Fruit fly (Drosophila melanogaster) whole organism, adult: ENCODE measurements around the gene CG10311.
A peak's percentile ranks its signal among the peaks of the same experiment; 100 is the strongest.

ENCODE experiments used
- CG11617 ChIP-seq: fragments of 200-800 bp; sonication (Bioruptor generic); optimal IDR thresholded peaks from 2 replicates; lab custom pipeline; 2017; ENCODE audit warnings: mild to moderate bottlenecking, missing biosample characterization, missing genetic modification reagents, missing genetic modification characterization
- CG12768 ChIP-seq: fragments of 200-800 bp; sonication (Bioruptor generic); optimal IDR thresholded peaks from 2 replicates; lab custom pipeline; 2017; ENCODE audit warnings: missing biosample characterization, missing genetic modification characterization, mild to moderate bottlenecking, moderate library complexity, missing genetic modification reagents
- CG14711 ChIP-seq: fragments of 200-800 bp; sonication (Bioruptor generic); optimal IDR thresholded peaks from 2 replicates; lab custom pipeline; 2018; ENCODE audit warnings: missing biosample characterization, mild to moderate bottlenecking, missing genetic modification characterization, moderate library complexity
- CG1620 ChIP-seq: fragments of 200-800 bp; sonication (Bioruptor generic); optimal IDR thresholded peaks from 2 replicates; lab custom pipeline; 2016; ENCODE audit warnings: missing biosample characterization, missing genetic modification characterization
- CG33017 ChIP-seq: fragments of 200-800 bp; sonication (Bioruptor generic); optimal IDR thresholded peaks from 2 replicates; lab custom pipeline; 2018; ENCODE audit warnings: missing biosample characterization, mild to moderate bottlenecking, missing genetic modification characterization, moderate library complexity
- CG5204 ChIP-seq: fragments of 200-800 bp; sonication (Bioruptor generic); optimal IDR thresholded peaks from 2 replicates; lab custom pipeline; 2016; ENCODE audit warnings: missing biosample characterization, missing genetic modification characterization
- CG7045 ChIP-seq: fragments of 200-800 bp; sonication (Bioruptor generic); optimal IDR thresholded peaks from 2 replicates; lab custom pipeline; 2017; ENCODE audit warnings: missing biosample characterization, mild to moderate bottlenecking, missing genetic modification characterization
- CG7101 ChIP-seq: fragments of 200-800 bp; sonication (Bioruptor generic); optimal IDR thresholded peaks from 2 replicates; lab custom pipeline; 2018; ENCODE audit warnings: missing biosample characterization, mild to moderate bottlenecking, missing genetic modification characterization, moderate library complexity
- Clk ChIP-seq: fragments of 200-800 bp; sonication (Bioruptor generic); optimal IDR thresholded peaks from 2 replicates; lab custom pipeline; 2017; ENCODE audit warnings: missing biosample characterization, missing genetic modification characterization
- Crg-1 ChIP-seq: fragments of 200-800 bp; sonication (Bioruptor generic); optimal IDR thresholded peaks from 2 replicates; lab custom pipeline; 2016; ENCODE audit warnings: missing biosample characterization, missing genetic modification characterization
- Hr96 ChIP-seq: fragments of 200-800 bp; sonication (Bioruptor generic); optimal IDR thresholded peaks from 2 replicates; lab custom pipeline; 2016; ENCODE audit warnings: missing biosample characterization, missing genetic modification characterization
- Mnt ChIP-seq: fragments of 200-800 bp; sonication (Bioruptor generic); optimal IDR thresholded peaks from 2 replicates; lab custom pipeline; 2016; ENCODE audit warnings: missing biosample characterization, mild to moderate bottlenecking, missing genetic modification characterization
- bab1 ChIP-seq: fragments of 200-800 bp; sonication (Bioruptor generic); optimal IDR thresholded peaks from 3 replicates; lab custom pipeline; 2019; ENCODE audit warnings: missing biosample characterization, mild to moderate bottlenecking, missing genetic modification characterization, moderate library complexity
- cic ChIP-seq: fragments of 200-800 bp; sonication (Bioruptor generic); optimal IDR thresholded peaks from 2 replicates; lab custom pipeline; 2017; ENCODE audit warnings: missing biosample characterization, mild to moderate bottlenecking, missing genetic modification characterization, moderate library complexity
- cnc ChIP-seq, 2 experiments: fragments of >200 bp; optimal IDR thresholded peaks; 2 replicates each; lab custom pipeline; 2017
- kay ChIP-seq: fragments of 200-800 bp; sonication (Bioruptor generic); peaks from one replicate; lab custom pipeline; 2016; ENCODE audit warnings: missing biosample characterization, missing genetic modification characterization, borderline replicate concordance
- ovo ChIP-seq: fragments of 200-800 bp; sonication (Bioruptor generic); optimal IDR thresholded peaks from 2 replicates; lab custom pipeline; 2016; ENCODE audit warnings: missing biosample characterization, missing genetic modification characterization
- pad ChIP-seq: fragments of 200-800 bp; sonication (Bioruptor generic); optimal IDR thresholded peaks from 3 replicates; lab custom pipeline; 2017; ENCODE audit warnings: missing biosample characterization, missing genetic modification characterization, mild to moderate bottlenecking, moderate library complexity, missing genetic modification reagents
- tj ChIP-seq: fragments of 200-800 bp; sonication (Bioruptor generic); optimal IDR thresholded peaks from 3 replicates; lab custom pipeline; 2017; ENCODE audit warnings: missing biosample characterization, mild to moderate bottlenecking, missing genetic modification characterization, moderate library complexity
- toe ChIP-seq: fragments of 200-800 bp; sonication (Bioruptor generic); optimal IDR thresholded peaks from 2 replicates; lab custom pipeline; 2016; ENCODE audit warnings: missing biosample characterization, missing genetic modification characterization

The CG10311 gene

dm6 chr3R:16348289-16348688 lies 8.5 kb downstream of the CG10311 start:
- TF ChIP-seq Crg-1 (GFP tag; lab: Kevin White, UChicago) = no peak
- no peak for TF ChIP-seq toe (GFP tag; lab: Kevin White, UChicago)
- TF ChIP-seq pad (GFP tag; lab: Kevin White, UChicago) = no peak
- TF ChIP-seq Hr96 (GFP tag; lab: Kevin White, UChicago) = no peak
- TF ChIP-seq CG7101 (tag; lab: Kevin White, UChicago) = no peak
- no peak for TF ChIP-seq tj (GFP tag; lab: Kevin White, UChicago)
- no peak for TF ChIP-seq CG33017
- no peak for TF ChIP-seq CG11617
- no peak for TF ChIP-seq CG1620
- TF ChIP-seq CG12768 (GFP tag; lab: Kevin White, UChicago) = no peak
- TF ChIP-seq ovo (GFP tag; lab: Kevin White, UChicago) = no peak

- TF ChIP-seq CG1620 = no peak
- TF ChIP-seq tj (GFP tag; lab: Kevin White, UChicago) = peak; percentile 54
- TF ChIP-seq CG12768 (GFP tag; lab: Kevin White, UChicago) = no peak
- TF ChIP-seq kay (GFP tag; lab: Kevin White, UChicago) = peak; percentile 96
- TF ChIP-seq toe (GFP tag; lab: Kevin White, UChicago) = no peak
- TF ChIP-seq cic = peak; percentile 26
- no peak for TF ChIP-seq CG7045
Observed at dm6 chr3R:16347626-16348264, 9.1 kb downstream of the CG10311 start.

dm6 chr3R:16341817-16342374 lies 14.9 kb downstream of the CG10311 start, which contains the start of the genes SF2 and pad:
Gene SF2, minus strand, starts transcription at chr3R:16341988.
Gene pad, plus strand, starts transcription at chr3R:16342318.
- peak; percentile 92 for TF ChIP-seq CG1620
- TF ChIP-seq Mnt = peak; percentile 90
- TF ChIP-seq CG5204 (GFP tag; lab: Kevin White, UChicago) = peak; percentile 90
- peak; percentile 53 for TF ChIP-seq cic
- peak; percentile 94 for TF ChIP-seq toe (GFP tag; lab: Kevin White, UChicago)
- TF ChIP-seq kay (GFP tag; lab: Kevin White, UChicago) = peak; percentile 84
- peak; percentile 90 for TF ChIP-seq ovo (GFP tag; lab: Kevin White, UChicago)
- TF ChIP-seq CG33017 = no peak
- peak; percentile 73 for TF ChIP-seq Clk (GFP tag; lab: Kevin White, UChicago)
- TF ChIP-seq CG12768 (GFP tag; lab: Kevin White, UChicago) = peak; percentile 53
- TF ChIP-seq pad (GFP tag; lab: Kevin White, UChicago) = peak; percentile 85
- TF ChIP-seq CG7045 = peak; percentile 82
- TF ChIP-seq CG7101 (tag; lab: Kevin White, UChicago) = peak; percentile 83
- TF ChIP-seq CG14711 (tag; lab: Kevin White, UChicago) = peak; percentile 77
- peak; percentile 87 for TF ChIP-seq Crg-1 (GFP tag; lab: Kevin White, UChicago)
- TF ChIP-seq Hr96 (GFP tag; lab: Kevin White, UChicago) = peak; percentile 86
- peak; percentile 63 for TF ChIP-seq tj (GFP tag; lab: Kevin White, UChicago)
- TF ChIP-seq cnc (optimal IDR thresholded peaks at IDR 0.05; lab: Kevin White, UChicago) = no peak
- TF ChIP-seq CG11617 = peak; percentile 87
- peak; percentile 89 for TF ChIP-seq bab1 (GFP tag; lab: Kevin White, UChicago)

dm6 chr3R:16340610-16341009 lies 16.2 kb downstream of the CG10311 start:
- TF ChIP-seq bab1 (GFP tag; lab: Kevin White, UChicago) = no peak
- TF ChIP-seq CG11617 = peak; percentile 61
- no peak for TF ChIP-seq CG33017
- no peak for TF ChIP-seq CG14711 (tag; lab: Kevin White, UChicago)
- TF ChIP-seq CG5204 (GFP tag; lab: Kevin White, UChicago) = no peak
- peak; percentile 14 for TF ChIP-seq CG7101 (tag; lab: Kevin White, UChicago)
- no peak for TF ChIP-seq CG1620
- peak; percentile 4 for TF ChIP-seq CG7045
- TF ChIP-seq kay (GFP tag; lab: Kevin White, UChicago) = peak; percentile 14
- TF ChIP-seq cic = peak; percentile 85
- TF ChIP-seq ovo (GFP tag; lab: Kevin White, UChicago) = peak; percentile 19
- TF ChIP-seq toe (GFP tag; lab: Kevin White, UChicago) = no peak
- TF ChIP-seq cnc (optimal IDR thresholded peaks at IDR 0.05; lab: Kevin White, UChicago) = no peak
- peak; percentile 65 for TF ChIP-seq CG12768 (GFP tag; lab: Kevin White, UChicago)
- TF ChIP-seq Crg-1 (GFP tag; lab: Kevin White, UChicago) = no peak
- no peak for TF ChIP-seq Clk (GFP tag; lab: Kevin White, UChicago)
- TF ChIP-seq tj (GFP tag; lab: Kevin White, UChicago) = no peak

dm6 chr3R:16339475-16339874 lies 17.3 kb downstream of the CG10311 start, which contains the start of gene Sulf1:
Gene Sulf1, minus strand, starts transcription at chr3R:16339575.
- TF ChIP-seq CG14711 (tag; lab: Kevin White, UChicago) = no peak
- no peak for TF ChIP-seq kay (GFP tag; lab: Kevin White, UChicago)
- no peak for TF ChIP-seq CG12768 (GFP tag; lab: Kevin White, UChicago)
- no peak for TF ChIP-seq CG7101 (tag; lab: Kevin White, UChicago)
- TF ChIP-seq Hr96 (GFP tag; lab: Kevin White, UChicago) = no peak
- TF ChIP-seq bab1 (GFP tag; lab: Kevin White, UChicago) = no peak
- TF ChIP-seq Clk (GFP tag; lab: Kevin White, UChicago) = no peak
- no peak for TF ChIP-seq CG1620
- TF ChIP-seq CG11617 = no peak
- TF ChIP-seq pad (GFP tag; lab: Kevin White, UChicago) = no peak

dm6 chr3R:16338342-16338741 lies 18.5 kb downstream of the CG10311 start:
- TF ChIP-seq Mnt (peak; percentile 65), bab1 (GFP tag; lab: Kevin White, UChicago) (peak; percentile 60), CG33017 (peak; percentile 3), cic (peak; percentile 37), pad (GFP tag; lab: Kevin White, UChicago) (peak; percentile 15), Hr96 (GFP tag; lab: Kevin White, UChicago) (no peak)
